Fruit fly (Drosophila melanogaster) whole organism, embryonic: ENCODE results near the gene PIG-U.
A peak's percentile ranks its signal among the peaks of the same experiment; 100 is the strongest.

Experiments
- BtbVII ChIP-seq: fragments of 200-800 bp; sonication (Bioruptor generic); optimal IDR thresholded peaks from 3 replicates; lab custom pipeline; 2017; ENCODE audit warnings: missing biosample characterization, mild to moderate bottlenecking, missing genetic modification characterization
- CG10366 ChIP-seq: fragments of 200-800 bp; sonication (Bioruptor generic); IDR thresholded peaks from 2 replicates; pipeline ENCODE4 v1.3.6; 2022; ENCODE audit warnings: missing biosample characterization, missing genetic modification characterization
- CG12219 ChIP-seq: fragments of 200-800 bp; sonication (Bioruptor generic); optimal IDR thresholded peaks from 3 replicates; lab custom pipeline; 2018; ENCODE audit warnings: missing biosample characterization, mild to moderate bottlenecking, missing genetic modification characterization
- CG12942 ChIP-seq: fragments of 200-800 bp; sonication (Bioruptor generic); optimal IDR thresholded peaks from 3 replicates; lab custom pipeline; 2016; ENCODE audit warnings: missing biosample characterization, missing genetic modification characterization
- CG13287 ChIP-seq: fragments of 200-800 bp; sonication (Bioruptor generic); IDR thresholded peaks from 2 replicates; pipeline ENCODE4 v1.3.6; 2022; ENCODE audit warnings: missing biosample characterization, missing genetic modification characterization; ENCODE audit not compliant: partially characterized antibody
- CG13894 ChIP-seq: fragments of 200-800 bp; sonication (Bioruptor generic); optimal IDR thresholded peaks from 3 replicates; lab custom pipeline; 2018; ENCODE audit warnings: missing biosample characterization, mild to moderate bottlenecking, missing genetic modification characterization, moderate library complexity
- CG15269 ChIP-seq: fragments of 200-800 bp; sonication (Bioruptor generic); optimal IDR thresholded peaks from 2 replicates; lab custom pipeline; 2018; ENCODE audit warnings: missing biosample characterization, mild to moderate bottlenecking, missing genetic modification characterization, moderate library complexity
- CG1603 ChIP-seq: fragments of 200-800 bp; sonication (Bioruptor generic); optimal IDR thresholded peaks from 2 replicates; lab custom pipeline; 2019; ENCODE audit warnings: missing biosample characterization, mild to moderate bottlenecking, missing genetic modification characterization, moderate library complexity
- CG16779 ChIP-seq: fragments of 200-800 bp; sonication (Bioruptor generic); IDR thresholded peaks from 2 replicates; pipeline ENCODE4 v1.3.6; 2022; ENCODE audit warnings: missing biosample characterization, missing genetic modification characterization
- CG17612 ChIP-seq: fragments of 200-800 bp; sonication (Bioruptor generic); IDR thresholded peaks from 2 replicates; pipeline ENCODE4 v1.3.6; 2022; ENCODE audit warnings: missing biosample characterization, missing genetic modification characterization
- CG18619 ChIP-seq: fragments of 200-800 bp; sonication (Bioruptor generic); optimal IDR thresholded peaks from 3 replicates; lab custom pipeline; 2017; ENCODE audit warnings: missing biosample characterization, mild to moderate bottlenecking, missing genetic modification characterization
- CG2712 ChIP-seq: fragments of 200-800 bp; optimal IDR thresholded peaks from 3 replicates; lab custom pipeline; 2019; ENCODE audit warnings: missing biosample characterization, mild to moderate bottlenecking, missing genetic modification characterization, moderate library complexity
- CG30020 ChIP-seq: fragments of 200-800 bp; optimal IDR thresholded peaks from 2 replicates; lab custom pipeline; 2019; ENCODE audit warnings: missing biosample characterization, mild to moderate bottlenecking, missing genetic modification characterization, moderate library complexity
- CG30403 ChIP-seq: fragments of 200-800 bp; sonication (Bioruptor generic); optimal IDR thresholded peaks from 3 replicates; lab custom pipeline; 2016; ENCODE audit warnings: missing biosample characterization, missing genetic modification characterization
- CG4282 ChIP-seq: fragments of 200-800 bp; sonication (Bioruptor generic); optimal IDR thresholded peaks from 2 replicates; lab custom pipeline; 2016; ENCODE audit warnings: missing biosample characterization, missing genetic modification characterization
- CG6854 ChIP-seq: fragments of 200-800 bp; sonication (Bioruptor generic); optimal IDR thresholded peaks from 3 replicates; lab custom pipeline; 2017; ENCODE audit warnings: missing biosample characterization, mild to moderate bottlenecking, missing genetic modification characterization
- CG7556 ChIP-seq: fragments of 200-800 bp; sonication (Bioruptor generic); optimal IDR thresholded peaks from 2 replicates; lab custom pipeline; 2017; ENCODE audit warnings: missing biosample characterization, mild to moderate bottlenecking, missing genetic modification characterization
- CG9797 ChIP-seq: fragments of 200-800 bp; sonication (Bioruptor generic); optimal IDR thresholded peaks from 3 replicates; lab custom pipeline; 2018; ENCODE audit warnings: missing biosample characterization, mild to moderate bottlenecking, missing genetic modification characterization
- Doc2 ChIP-seq: fragments of 200-800 bp; sonication (Bioruptor generic); IDR thresholded peaks from 2 replicates; pipeline ENCODE4 v1.3.6; 2022; ENCODE audit warnings: missing biosample characterization, missing genetic modification characterization
- Gsc ChIP-seq: fragments of 200-800 bp; sonication (Bioruptor generic); IDR thresholded peaks from 2 replicates; pipeline ENCODE4 v1.3.6; 2022; ENCODE audit warnings: missing biosample characterization, missing genetic modification characterization
- HHEX ChIP-seq: fragments of 200-800 bp; sonication (Bioruptor generic); optimal IDR thresholded peaks from 3 replicates; lab custom pipeline; 2017; ENCODE audit warnings: missing biosample characterization, mild to moderate bottlenecking, missing genetic modification characterization, missing genetic modification reagents
- Jarid2 ChIP-seq: fragments of 200-800 bp; sonication (Bioruptor generic); optimal IDR thresholded peaks from 3 replicates; lab custom pipeline; 2017; ENCODE audit warnings: mild to moderate bottlenecking, missing biosample characterization, missing genetic modification reagents, missing genetic modification characterization
- Lhr ChIP-seq: fragments of 200-800 bp; sonication (Bioruptor generic); optimal IDR thresholded peaks from 3 replicates; lab custom pipeline; 2017; ENCODE audit warnings: mild to moderate bottlenecking, missing biosample characterization, missing genetic modification reagents, missing genetic modification characterization
- Mes4 ChIP-seq: fragments of 200-800 bp; sonication (Bioruptor generic); optimal IDR thresholded peaks from 2 replicates; lab custom pipeline; 2016; ENCODE audit warnings: missing biosample characterization, missing genetic modification characterization
- NK7.1 ChIP-seq: fragments of 200-800 bp; sonication (Bioruptor generic); optimal IDR thresholded peaks from 3 replicates; lab custom pipeline; 2016; ENCODE audit warnings: missing biosample characterization, missing genetic modification characterization
- Nf-YC ChIP-seq: fragments of 200-800 bp; optimal IDR thresholded peaks from 3 replicates; lab custom pipeline; 2019; ENCODE audit warnings: missing biosample characterization, mild to moderate bottlenecking, missing genetic modification characterization, moderate library complexity
- Xbp1 ChIP-seq: fragments of 200-800 bp; sonication (Bioruptor generic); optimal IDR thresholded peaks from 3 replicates; lab custom pipeline; 2016; ENCODE audit warnings: missing biosample characterization, mild to moderate bottlenecking, missing genetic modification characterization
- ab ChIP-seq: fragments of 200-800 bp; sonication (Bioruptor generic); optimal IDR thresholded peaks from 2 replicates; lab custom pipeline; 2016; ENCODE audit warnings: missing biosample characterization, missing genetic modification characterization
- ac ChIP-seq: fragments of 200-800 bp; sonication (Bioruptor generic); optimal IDR thresholded peaks from 3 replicates; lab custom pipeline; 2017; ENCODE audit warnings: missing biosample characterization, mild to moderate bottlenecking, missing genetic modification characterization
- chm ChIP-seq: fragments of 200-800 bp; sonication (Bioruptor generic); IDR thresholded peaks from 2 replicates; pipeline ENCODE4 v1.3.6; 2022; ENCODE audit warnings: missing biosample characterization, missing genetic modification characterization
- danr ChIP-seq: fragments of 200-800 bp; sonication (Bioruptor generic); IDR thresholded peaks from 2 replicates; pipeline ENCODE4 v1.3.6; 2022; ENCODE audit warnings: missing biosample characterization, missing genetic modification characterization
- disco-r ChIP-seq: fragments of 200-800 bp; sonication (Bioruptor generic); optimal IDR thresholded peaks from 2 replicates; lab custom pipeline; 2016; ENCODE audit warnings: missing biosample characterization, missing genetic modification characterization
- dm ChIP-seq: fragments of 200-800 bp; sonication (Bioruptor generic); optimal IDR thresholded peaks from 3 replicates; lab custom pipeline; 2016; ENCODE audit warnings: missing biosample characterization, missing genetic modification characterization
- dysf ChIP-seq: fragments of 200-800 bp; sonication (Bioruptor generic); IDR thresholded peaks from 3 replicates; pipeline ENCODE4 v1.3.6; 2022; ENCODE audit warnings: missing biosample characterization, missing genetic modification characterization
- fd102C ChIP-seq: fragments of 200-800 bp; sonication (Bioruptor generic); optimal IDR thresholded peaks from 2 replicates; lab custom pipeline; 2018; ENCODE audit warnings: missing biosample characterization, mild to moderate bottlenecking, missing genetic modification characterization, moderate library complexity
- gcm ChIP-seq: fragments of 200-800 bp; sonication (Bioruptor generic); optimal IDR thresholded peaks from 2 replicates; lab custom pipeline; 2019; ENCODE audit warnings: missing biosample characterization, mild to moderate bottlenecking, missing genetic modification characterization, moderate library complexity
- hkb ChIP-seq, 2 experiments: fragments of 200-800 bp in 1 of 2; fragments of >200 bp in 1 of 2; sonication (Bioruptor generic) in 1 of 2; IDR thresholded peaks in 1 of 2; optimal IDR thresholded peaks in 1 of 2; 2 replicates each; pipeline versions ENCODE4 v1.3.6 to Lab custom; 2017 to 2022; ENCODE audit warnings: missing biosample characterization in 1 of 2, missing genetic modification characterization in 1 of 2
- jigr1 ChIP-seq: fragments of 200-800 bp; sonication (Bioruptor generic); IDR thresholded peaks from 3 replicates; pipeline ENCODE4 v1.3.6; 2022; ENCODE audit warnings: missing biosample characterization, missing genetic modification characterization
- jing ChIP-seq: fragments of 200-800 bp; sonication (Bioruptor generic); optimal IDR thresholded peaks from 2 replicates; lab custom pipeline; 2018; ENCODE audit warnings: missing biosample characterization, mild to moderate bottlenecking, missing genetic modification characterization
- mirr ChIP-seq: fragments of 200-800 bp; sonication (Bioruptor generic); optimal IDR thresholded peaks from 3 replicates; lab custom pipeline; 2018; ENCODE audit warnings: missing biosample characterization, mild to moderate bottlenecking, missing genetic modification characterization
- nmo ChIP-seq: fragments of 200-800 bp; sonication (Bioruptor generic); optimal IDR thresholded peaks from 2 replicates; lab custom pipeline; 2018; ENCODE audit warnings: missing biosample characterization, mild to moderate bottlenecking, missing genetic modification characterization, moderate library complexity
- onecut ChIP-seq: fragments of 200-800 bp; sonication (Bioruptor generic); IDR thresholded peaks from 2 replicates; pipeline ENCODE4 v1.3.6; 2022; ENCODE audit warnings: missing biosample characterization, missing genetic modification characterization
- peb ChIP-seq: fragments of 200-800 bp; sonication (Bioruptor generic); IDR thresholded peaks from 2 replicates; pipeline ENCODE4 v1.3.6; 2022; ENCODE audit warnings: missing biosample characterization, missing genetic modification characterization
- phol ChIP-seq: fragments of 200-800 bp; sonication (Bioruptor generic); optimal IDR thresholded peaks from 3 replicates; lab custom pipeline; 2018; ENCODE audit warnings: missing biosample characterization, mild to moderate bottlenecking, missing genetic modification characterization, moderate library complexity
- sens-2 ChIP-seq: fragments of 200-800 bp; sonication (Bioruptor generic); IDR thresholded peaks from 2 replicates; pipeline ENCODE4 v1.3.6; 2022; ENCODE audit warnings: missing biosample characterization, missing genetic modification characterization
- shn ChIP-seq: fragments of 200-800 bp; sonication (Bioruptor generic); optimal IDR thresholded peaks from 3 replicates; lab custom pipeline; 2016; ENCODE audit warnings: missing biosample characterization, missing genetic modification characterization
- slp2 ChIP-seq: fragments of 200-800 bp; sonication (Bioruptor generic); optimal IDR thresholded peaks from 2 replicates; lab custom pipeline; 2016; ENCODE audit warnings: missing biosample characterization, missing genetic modification characterization
- vvl ChIP-seq: fragments of 200-800 bp; sonication (Bioruptor generic); IDR thresholded peaks from 2 replicates; pipeline ENCODE4 v1.3.6; 2022; ENCODE audit warnings: missing biosample characterization, missing genetic modification characterization
- yki ChIP-seq: fragments of >200 bp; optimal IDR thresholded peaks from 3 replicates; lab custom pipeline; 2018

PIG-U gene

dm6 chr2L:8541469-8542233 lies 26.8 kb downstream of the PIG-U start, which contains the start of gene Sema1a (continued):
- TF ChIP-seq gcm (GFP tag; lab: Kevin White, UChicago) (peak; percentile 44), slp2 (GFP tag; lab: Kevin White, UChicago) (no peak), danr (GFP tag; lab: Robert Waterston, UW) (no peak), phol (peak; percentile 36), CG16779 (GFP tag; lab: Robert Waterston, UW) (no peak), chm (GFP tag; lab: Robert Waterston, UW) (peak; percentile 73), nmo (GFP tag; lab: Kevin White, UChicago) (peak; percentile 36), CG10366 (GFP tag; lab: Robert Waterston, UW) (peak; percentile 62), sens-2 (no peak; the same call in 1 of the 2 replicates), CG13894 (tag; lab: Kevin White, UChicago) (peak; percentile 25), Mes4 (GFP tag; lab: Kevin White, UChicago) (peak; percentile 53), CG30020 (tag; lab: Kevin White, UChicago) (peak; percentile 31), CG17612 (GFP tag; lab: Robert Waterston, UW) (no peak), CG7556 (GFP tag; lab: Kevin White, UChicago) (peak; percentile 50), Gsc (GFP tag; lab: Robert Waterston, UW) (no peak), peb (GFP tag; lab: Robert Waterston, UW) (no peak), HHEX (GFP tag; lab: Kevin White, UChicago) (peak; percentile 26), CG4282 (peak; percentile 32), CG1603 (peak; percentile 63), CG13287 (GFP tag; lab: Robert Waterston, UW) (peak; percentile 75), vvl (GFP tag; lab: Robert Waterston, UW) (peak; percentile 79), mirr (GFP tag; lab: Kevin White, UChicago) (peak; percentile 6), Jarid2 (peak; percentile 23), CG18619 (GFP tag; lab: Kevin White, UChicago) (peak; percentile 50), BtbVII (peak; percentile 34), Nf-YC (tag; lab: Kevin White, UChicago) (peak; percentile 27), shn (GFP tag; lab: Kevin White, UChicago) (peak; percentile 34), Lhr (GFP tag; lab: Kevin White, UChicago) (peak; percentile 42), dm (peak; percentile 14), CG12219 (GFP tag; lab: Kevin White, UChicago) (peak; percentile 59), onecut (peak; percentile 66), ac (GFP tag; lab: Kevin White, UChicago) (no peak), yki (lab: Kevin White, UChicago) (no peak), Doc2 (GFP tag; lab: Robert Waterston, UW) (no peak), NK7.1 (GFP tag; lab: Kevin White, UChicago) (peak; percentile 17), CG30403 (GFP tag; lab: Kevin White, UChicago) (peak; percentile 61), jigr1 (GFP tag; lab: Robert Waterston, UW) (no peak; the same call in 2 of the 3 replicates), CG15269 (tag; lab: Kevin White, UChicago) (peak; percentile 52), hkb (optimal IDR thresholded peaks at IDR 0.05; lab: Kevin White, UChicago) (no peak), hkb (GFP tag; IDR thresholded peaks at IDR 0.05; lab: Robert Waterston, UW) (peak; percentile 74; the same call in 1 of the 2 replicates), ab (GFP tag; lab: Kevin White, UChicago) (peak; percentile 22), dysf (peak; percentile 69; the same call in 2 of the 3 replicates), CG6854 (GFP tag; lab: Kevin White, UChicago) (peak; percentile 59), CG2712 (tag; lab: Kevin White, UChicago) (peak; percentile 65), Xbp1 (GFP tag; lab: Kevin White, UChicago) (peak; percentile 65), fd102C (GFP tag; lab: Kevin White, UChicago) (no peak), disco-r (GFP tag; lab: Kevin White, UChicago) (peak; percentile 33), CG9797 (no peak), CG12942 (GFP tag; lab: Kevin White, UChicago) (peak; percentile 7), jing (GFP tag; lab: Kevin White, UChicago) (no peak)
